Worm (Caenorhabditis elegans) whole organism, L4 larva: ENCODE results near the gene C13A2.6.

ENCODE experiments used
- F10B5.3 ChIP-seq: sonication (generic microtip); optimal IDR thresholded peaks from 2 replicates; lab custom pipeline; 2016; ENCODE audit warnings: mild to moderate bottlenecking, missing genetic modification characterization, missing compliant biosample characterization
- F26F4.8 ChIP-seq: fragments of 200-800 bp; sonication (Bioruptor generic); conservative IDR thresholded peaks from 2 replicates; pipeline ENCODE4 v1.3.6; 2022; ENCODE audit warnings: missing genetic modification characterization, missing compliant biosample characterization
- F37D6.2 ChIP-seq: sonication (generic microtip); optimal IDR thresholded peaks from 2 replicates; lab custom pipeline; 2016; ENCODE audit warnings: mild to moderate bottlenecking, missing genetic modification characterization, missing compliant biosample characterization
- R02D3.7 ChIP-seq: fragments of 150-350 bp; sonication (generic microtip); optimal IDR thresholded peaks from 3 replicates; lab custom pipeline; 2014; ENCODE audit warnings: missing biosample characterization, missing genetic modification characterization
- Y48G9A.11 ChIP-seq: fragments of 200-800 bp; sonication (Bioruptor generic); IDR thresholded peaks from 2 replicates; pipeline ENCODE4 v1.3.6; 2022; ENCODE audit warnings: missing genetic modification reagents, missing genetic modification characterization, missing compliant biosample characterization
- Y5F2A.4 ChIP-seq: fragments of 200-800 bp; sonication (Bioruptor generic); optimal IDR thresholded peaks from 2 replicates; lab custom pipeline; 2018; ENCODE audit warnings: mild to moderate bottlenecking, missing genetic modification characterization, missing compliant biosample characterization
- aha-1 ChIP-seq: fragments of 150-350 bp; peaks from one replicate; lab custom pipeline; 2014; ENCODE audit warnings: missing biosample characterization, missing genetic modification characterization
- ama-1 ChIP-seq: fragments of 150-350 bp; optimal IDR thresholded peaks from 2 replicates; lab custom pipeline; 2014; ENCODE audit warnings: inconsistent platforms, mixed read lengths
- ceh-20 ChIP-seq: fragments of 200-800 bp; sonication (Bioruptor generic); IDR thresholded peaks from 2 replicates; pipeline ENCODE4 v1.3.6; 2022; ENCODE audit warnings: missing genetic modification reagents, missing genetic modification characterization, missing compliant biosample characterization
- ceh-32 ChIP-seq: sonication (generic microtip); optimal IDR thresholded peaks from 2 replicates; lab custom pipeline; 2016; ENCODE audit warnings: mild to moderate bottlenecking, missing genetic modification characterization, missing compliant biosample characterization; ENCODE audit not compliant: poor library complexity
- ceh-62 ChIP-seq: sonication (generic microtip); optimal IDR thresholded peaks from 2 replicates; lab custom pipeline; 2017; ENCODE audit warnings: missing biosample characterization, missing genetic modification characterization
- ceh-82 ChIP-seq: sonication (generic microtip); optimal IDR thresholded peaks from 2 replicates; lab custom pipeline; 2017; ENCODE audit warnings: missing biosample characterization, missing genetic modification characterization
- daf-8 ChIP-seq: fragments of 200-800 bp; sonication (Bioruptor generic); IDR thresholded peaks from 2 replicates; pipeline ENCODE4 v1.3.6; 2022; ENCODE audit warnings: missing genetic modification characterization, missing compliant biosample characterization
- dmd-6 ChIP-seq: fragments of 200-800 bp; sonication (Bioruptor generic); IDR thresholded peaks from 2 replicates; pipeline ENCODE4 v1.3.6; 2022; ENCODE audit warnings: missing genetic modification reagents, missing genetic modification characterization, missing compliant biosample characterization
- dmd-8 ChIP-seq: fragments of 200-800 bp; sonication (Bioruptor generic); IDR thresholded peaks from 2 replicates; pipeline ENCODE4 v1.3.6; 2022; ENCODE audit warnings: missing genetic modification characterization, missing compliant biosample characterization
- dmd-9 ChIP-seq: fragments of 200-800 bp; sonication (Bioruptor generic); IDR thresholded peaks from 2 replicates; pipeline ENCODE4 v1.3.6; 2022; ENCODE audit warnings: missing genetic modification reagents, missing genetic modification characterization, missing compliant biosample characterization
- gei-8 ChIP-seq: fragments of 200-800 bp; sonication (Bioruptor generic); optimal IDR thresholded peaks from 2 replicates; lab custom pipeline; 2018; ENCODE audit warnings: mild to moderate bottlenecking, missing genetic modification characterization, missing compliant biosample characterization
- hif-1 ChIP-seq, 2 experiments: sonication (generic microtip); optimal IDR thresholded peaks; 2 replicates each; lab custom pipeline; 2016 to 2017; ENCODE audit warnings: missing compliant biosample characterization in 2 of 2, missing genetic modification characterization in 2 of 2, missing genetic modification reagents in 2 of 2, missing genotype in 2 of 2, mild to moderate bottlenecking in 1 of 2
- jun-1 ChIP-seq: fragments of 150-350 bp; optimal IDR thresholded peaks from 2 replicates; lab custom pipeline; 2014; ENCODE audit warnings: missing biosample characterization, missing genetic modification reagents, missing genetic modification characterization
- lim-7 ChIP-seq: fragments of 200-800 bp; sonication (Bioruptor generic); IDR thresholded peaks from 2 replicates; pipeline ENCODE4 v1.3.6; 2022; ENCODE audit warnings: missing genetic modification characterization, missing compliant biosample characterization
- lin-1 ChIP-seq: fragments of 200-800 bp; sonication (Bioruptor generic); IDR thresholded peaks from 2 replicates; pipeline ENCODE4 v1.3.6; 2022; ENCODE audit warnings: missing genetic modification reagents, missing genetic modification characterization, missing compliant biosample characterization
- lin-15B ChIP-seq: fragments of 150-350 bp; sonication (generic microtip); optimal IDR thresholded peaks from 3 replicates; lab custom pipeline; 2014; ENCODE audit warnings: missing biosample characterization, missing genetic modification characterization
- lin-39 ChIP-seq: fragments of 150-350 bp; optimal IDR thresholded peaks from 2 replicates; lab custom pipeline; 2014; ENCODE audit warnings: missing biosample characterization, missing genetic modification reagents, missing genetic modification characterization
- lir-3 ChIP-seq: sonication (generic microtip); optimal IDR thresholded peaks from 2 replicates; lab custom pipeline; 2016; ENCODE audit warnings: mild to moderate bottlenecking, missing genetic modification characterization, missing compliant biosample characterization
- lsy-2 ChIP-seq, 2 experiments: fragments of 150-350 bp in 1 of 2; sonication (generic microtip) in 1 of 2; optimal IDR thresholded peaks; 2 replicates each; lab custom pipeline; 2014 to 2017; ENCODE audit warnings: missing biosample characterization in 2 of 2, missing genetic modification characterization in 2 of 2
- mep-1 ChIP-seq: fragments of 150-350 bp; sonication (generic microtip); optimal IDR thresholded peaks from 3 replicates; lab custom pipeline; 2014; ENCODE audit warnings: missing biosample characterization, missing genetic modification characterization
- nhr-102 ChIP-seq: sonication (generic microtip); optimal IDR thresholded peaks from 2 replicates; lab custom pipeline; 2016; ENCODE audit warnings: mild to moderate bottlenecking, missing genetic modification characterization, moderate library complexity, missing compliant biosample characterization
- nhr-11 ChIP-seq: fragments of 150-350 bp; optimal IDR thresholded peaks from 2 replicates; lab custom pipeline; 2014; ENCODE audit warnings: missing biosample characterization, missing genetic modification characterization
- nhr-28 ChIP-seq: fragments of 150-350 bp; optimal IDR thresholded peaks from 2 replicates; lab custom pipeline; 2014; ENCODE audit warnings: missing biosample characterization, missing genetic modification characterization
- nhr-42 ChIP-seq: fragments of 200-800 bp; sonication (Bioruptor generic); IDR thresholded peaks from 2 replicates; pipeline ENCODE4 v1.3.6; 2022; ENCODE audit warnings: missing genetic modification characterization, missing compliant biosample characterization
- nhr-76 ChIP-seq: fragments of 150-350 bp; optimal IDR thresholded peaks from 2 replicates; lab custom pipeline; 2014; ENCODE audit warnings: missing biosample characterization, missing genetic modification characterization
- nhr-77 ChIP-seq: fragments of 150-350 bp; optimal IDR thresholded peaks from 2 replicates; lab custom pipeline; 2014; ENCODE audit warnings: missing biosample characterization, missing genetic modification characterization
- rbr-2 ChIP-seq: sonication (generic microtip); optimal IDR thresholded peaks from 2 replicates; lab custom pipeline; 2016; ENCODE audit warnings: missing genotype, missing genetic modification characterization, missing compliant biosample characterization
- skn-1 ChIP-seq: fragments of 150-350 bp; optimal IDR thresholded peaks from 2 replicates; lab custom pipeline; 2014; ENCODE audit warnings: missing biosample characterization, missing genetic modification characterization
- snpc-1.2 ChIP-seq: fragments of 200-800 bp; sonication (Bioruptor generic); IDR thresholded peaks from 2 replicates; pipeline ENCODE4 v1.3.6; 2022; ENCODE audit warnings: missing genetic modification reagents, missing genetic modification characterization, missing compliant biosample characterization
- snpc-4 ChIP-seq: fragments of 150-350 bp; optimal IDR thresholded peaks from 2 replicates; lab custom pipeline; 2014; ENCODE audit warnings: missing biosample characterization, missing genetic modification characterization
- tag-97 ChIP-seq: fragments of 200-800 bp; sonication (Bioruptor generic); IDR thresholded peaks from 2 replicates; pipeline ENCODE4 v1.3.6; 2022; ENCODE audit warnings: missing genetic modification characterization, missing compliant biosample characterization
- unc-62 ChIP-seq, 3 experiments: fragments of 150-350 bp in 1 of 3; sonication (generic microtip); optimal IDR thresholded peaks in 2 of 3; peaks in 1 of 3; 1 replicate in 1 of 3; 2 replicates in 2 of 3; lab custom pipeline; 2014 to 2017; ENCODE audit warnings: missing biosample characterization in 3 of 3, missing genetic modification characterization in 3 of 3, missing genetic modification reagents in 3 of 3, missing genotype in 1 of 3
- vab-7 ChIP-seq: fragments of 200-800 bp; sonication (Bioruptor generic); IDR thresholded peaks from 2 replicates; pipeline ENCODE4 v1.3.6; 2022; ENCODE audit warnings: missing genetic modification reagents, missing genetic modification characterization, missing compliant biosample characterization
- zfp-2 ChIP-seq: sonication (generic microtip); optimal IDR thresholded peaks from 2 replicates; lab custom pipeline; 2016; ENCODE audit warnings: mild to moderate bottlenecking, missing genetic modification characterization, missing compliant biosample characterization
- zip-2 ChIP-seq: fragments of 150-350 bp; optimal IDR thresholded peaks from 2 replicates; lab custom pipeline; 2014; ENCODE audit warnings: missing biosample characterization, missing genetic modification characterization
- ztf-7 ChIP-seq: fragments of 150-350 bp; optimal IDR thresholded peaks from 2 replicates; lab custom pipeline; 2014; ENCODE audit warnings: missing biosample characterization, missing genetic modification characterization

Gene C13A2.6

ce11 chrV:7248227-7248953 lies 21.1 kb upstream of the C13A2.6 start:
- TF ChIP-seq aha-1 (tag; lab: Kevin White, UChicago) (peak; percentile 92), unc-62 (GFP tag; optimal IDR thresholded peaks at IDR 0.05 in 1 of 2; lab: Kevin White, UChicago) (peak in 1 of 2 experiments; percentile 95), unc-62 (tag; optimal IDR thresholded peaks at IDR 0.05; lab: Kevin White, UChicago) (no peak), ama-1 (lab: Kevin White, UChicago) (no peak)
- TF ChIP-seq, all 104 proteins: peak for 2

DNA sequence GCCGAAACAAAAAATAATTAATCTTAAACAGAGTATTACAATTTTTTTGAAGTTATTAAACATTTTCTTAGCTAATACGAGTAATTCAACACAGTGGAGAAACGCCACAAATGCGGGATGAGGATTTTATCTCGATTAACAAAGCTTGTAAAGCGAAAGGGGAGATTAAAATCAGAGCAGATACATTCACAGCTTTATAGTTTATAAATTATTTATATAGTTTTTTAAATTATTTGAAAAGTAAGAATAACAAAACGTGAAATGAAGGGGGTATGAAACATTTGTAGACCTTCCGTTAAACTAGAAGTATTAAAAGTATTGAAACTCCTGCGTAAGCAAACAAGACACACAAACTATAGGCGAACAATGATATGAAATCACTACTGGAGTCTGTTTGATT lies 14.4 kb upstream of the C13A2.6 start, which contains the start of gene C05C8.8:
Gene C05C8.8 (minus strand): TSS at position 101 of the 400 bp plus-strand sequence.
- no peak for TF ChIP-seq nhr-102 (tag; lab: Kevin White, UChicago)
- no peak for TF ChIP-seq vab-7 (GFP tag; lab: Robert Waterston, UW)
- TF ChIP-seq skn-1 (tag; lab: Kevin White, UChicago) = no peak
- no peak for TF ChIP-seq nhr-42 (GFP tag; lab: Robert Waterston, UW)
- TF ChIP-seq zip-2 (tag; lab: Kevin White, UChicago) = no peak
- TF ChIP-seq mep-1 = no peak
- no peak for TF ChIP-seq tag-97 (GFP tag; lab: Robert Waterston, UW)
- no peak for TF ChIP-seq lin-15B (tag; lab: Kevin White, UChicago)
- no peak for TF ChIP-seq dmd-9
- TF ChIP-seq jun-1 = no peak
- no peak for TF ChIP-seq nhr-28 (tag; lab: Kevin White, UChicago)
- no peak for TF ChIP-seq snpc-4 (tag; lab: Kevin White, UChicago)
- no peak for TF ChIP-seq R02D3.7 (tag; lab: Kevin White, UChicago)
- TF ChIP-seq lsy-2 (tag; optimal IDR thresholded peaks at IDR 0.05; lab: Kevin White, UChicago) = no peak
- no peak for TF ChIP-seq F26F4.8 (GFP tag; lab: Robert Waterston, UW)
- TF ChIP-seq lir-3 = no peak
- no peak for TF ChIP-seq ceh-62 (tag; lab: Kevin White, UChicago)
- TF ChIP-seq zfp-2 (tag; lab: Kevin White, UChicago) = no peak

DNA sequence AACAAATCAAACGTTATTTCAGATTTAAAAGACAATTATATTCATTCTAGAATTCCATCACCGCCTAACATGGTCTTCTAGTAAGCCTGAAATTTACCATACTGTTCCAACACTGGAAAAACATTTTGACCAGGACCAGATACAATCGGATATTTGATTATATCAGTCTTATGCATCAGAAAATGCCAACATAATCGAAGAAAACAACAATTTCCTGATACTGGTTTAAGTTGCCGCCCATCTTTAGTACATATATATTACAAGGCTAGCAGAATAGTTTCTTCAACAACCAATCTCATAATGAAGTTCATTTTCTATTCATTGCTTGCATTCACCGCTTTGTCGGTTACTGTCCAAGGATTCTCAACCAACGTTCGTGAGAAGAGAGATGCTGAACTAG lies 10.5 kb upstream of the C13A2.6 start, which contains the start of gene C13A2.12:
Gene C13A2.12 (plus strand): TSS at position 301 of the 400 bp plus-strand sequence.
- TF ChIP-seq nhr-76 (tag; lab: Kevin White, UChicago) = no peak
- TF ChIP-seq ceh-20 = no peak
- no peak for TF ChIP-seq ztf-7
- no peak for TF ChIP-seq aha-1 (tag; lab: Kevin White, UChicago)
- no peak for TF ChIP-seq skn-1 (tag; lab: Kevin White, UChicago)
- TF ChIP-seq rbr-2 (tag; lab: Kevin White, UChicago) = no peak
- TF ChIP-seq lin-1 (GFP tag; lab: Robert Waterston, UW) = no peak
- no peak for TF ChIP-seq lim-7
- TF ChIP-seq daf-8 (GFP tag; lab: Robert Waterston, UW) = no peak
- TF ChIP-seq lir-3 = no peak
- no peak for TF ChIP-seq dmd-6 (GFP tag; lab: Robert Waterston, UW)
- TF ChIP-seq dmd-8 (GFP tag; lab: Robert Waterston, UW) = no peak

ce11 chrV:7264042-7264441 lies 5.5 kb upstream of the C13A2.6 start, which contains the start of gene C13A2.9:
Gene C13A2.9 (minus strand): TSS chrV:7264142.
- TF ChIP-seq F37D6.2 (tag; lab: Kevin White, UChicago) (no peak), snpc-1.2 (no peak), lin-39 (tag; lab: Kevin White, UChicago) (no peak), gei-8 (GFP tag; lab: Kevin White, UChicago) (no peak), dmd-6 (GFP tag; lab: Robert Waterston, UW) (no peak), ceh-82 (tag; lab: Kevin White, UChicago) (no peak), rbr-2 (tag; lab: Kevin White, UChicago) (no peak), F10B5.3 (tag; lab: Kevin White, UChicago) (no peak), zip-2 (tag; lab: Kevin White, UChicago) (no peak), ama-1 (lab: Kevin White, UChicago) (no peak), lir-3 (no peak), Y5F2A.4 (no peak), nhr-11 (tag; lab: Kevin White, UChicago) (no peak), Y48G9A.11 (GFP tag; lab: Robert Waterston, UW) (no peak), nhr-77 (tag; lab: Kevin White, UChicago) (no peak), ceh-32 (tag; lab: Kevin White, UChicago) (no peak), hif-1 (tag; optimal IDR thresholded peaks at IDR 0.05; lab: Kevin White, UChicago) (no peak)
